Worm (Caenorhabditis elegans) whole organism, young adult: ENCODE data around the gene srw-115.
"Not testable (repeated sequence)": the region's sequence is repeated elsewhere in the genome, so short reads cannot be mapped to it uniquely, and the experiment has no call there.

Source experiments
- C06A6.2 ChIP-seq: fragments of 200-800 bp; sonication (Bioruptor generic); conservative IDR thresholded peaks from 2 replicates; pipeline ENCODE4 v1.3.6; 2022; ENCODE audit warnings: missing genetic modification characterization, missing compliant biosample characterization
- F37B4.10 ChIP-seq: fragments of 200-800 bp; sonication (Bioruptor generic); IDR thresholded peaks from 2 replicates; pipeline ENCODE4 v1.3.6; 2022; ENCODE audit warnings: missing genetic modification characterization, missing compliant biosample characterization
- K11D2.4 ChIP-seq: fragments of 200-800 bp; sonication (Bioruptor generic); IDR thresholded peaks from 2 replicates; pipeline ENCODE4 v1.3.6; 2022; ENCODE audit warnings: missing genetic modification reagents, missing genetic modification characterization, missing compliant biosample characterization
- Y95B8A.8 ChIP-seq: fragments of 200-800 bp; sonication (Bioruptor generic); IDR thresholded peaks from 2 replicates; pipeline ENCODE4 v1.3.6; 2022; ENCODE audit warnings: missing genetic modification reagents, missing genetic modification characterization, missing compliant biosample characterization
- bed-2 ChIP-seq: fragments of 200-800 bp; sonication (Bioruptor generic); IDR thresholded peaks from 2 replicates; pipeline ENCODE4 v1.3.6; 2022; ENCODE audit warnings: missing genetic modification reagents, missing genetic modification characterization, missing compliant biosample characterization
- cebp-1 ChIP-seq, 2 experiments: fragments of 200-800 bp in 1 of 2; sonication (Bioruptor generic) in 1 of 2; sonication (generic microtip) in 1 of 2; IDR thresholded peaks in 1 of 2; optimal IDR thresholded peaks in 1 of 2; 2 replicates each; pipeline versions ENCODE4 v1.3.6 to Lab custom; 2017 to 2022; ENCODE audit warnings: missing compliant biosample characterization in 2 of 2, missing genetic modification characterization in 2 of 2, mild to moderate bottlenecking in 1 of 2, missing genetic modification reagents in 1 of 2, moderate library complexity in 1 of 2
- ceh-27 ChIP-seq: fragments of 200-800 bp; sonication (Bioruptor generic); optimal IDR thresholded peaks from 2 replicates; lab custom pipeline; 2018; ENCODE audit warnings: mild to moderate bottlenecking, missing genetic modification characterization, moderate library complexity, missing compliant biosample characterization
- ceh-58 ChIP-seq: fragments of 200-800 bp; sonication (Bioruptor generic); IDR thresholded peaks from 2 replicates; pipeline ENCODE4 v1.3.6; 2022; ENCODE audit warnings: missing genetic modification characterization, missing compliant biosample characterization
- ceh-79 ChIP-seq: sonication (generic microtip); optimal IDR thresholded peaks from 2 replicates; lab custom pipeline; 2017; ENCODE audit warnings: mild to moderate bottlenecking, missing genetic modification characterization, missing compliant biosample characterization
- hrde-1 ChIP-seq: sonication (generic microtip); optimal IDR thresholded peaks from 2 replicates; lab custom pipeline; 2016; ENCODE audit warnings: missing genetic modification characterization, mild to moderate bottlenecking, missing compliant biosample characterization, moderate library complexity, missing genotype, missing genetic modification reagents, borderline replicate concordance
- lir-1 ChIP-seq: fragments of 200-800 bp; sonication (Bioruptor generic); conservative IDR thresholded peaks from 2 replicates; pipeline ENCODE4 v1.3.6; 2022; ENCODE audit warnings: missing genetic modification reagents, missing genetic modification characterization, missing compliant biosample characterization
- madf-10 ChIP-seq: sonication (generic microtip); optimal IDR thresholded peaks from 2 replicates; lab custom pipeline; 2016; ENCODE audit warnings: mild to moderate bottlenecking, missing genetic modification characterization, missing compliant biosample characterization
- madf-8 ChIP-seq: fragments of 200-800 bp; sonication (Bioruptor generic); conservative IDR thresholded peaks from 2 replicates; pipeline ENCODE4 v1.3.6; 2022; ENCODE audit warnings: missing genetic modification reagents, missing genetic modification characterization, missing compliant biosample characterization
- nhr-120 ChIP-seq: fragments of 200-800 bp; sonication (Bioruptor generic); IDR thresholded peaks from 2 replicates; pipeline ENCODE4 v1.3.6; 2022; ENCODE audit warnings: missing genetic modification characterization, missing compliant biosample characterization
- nhr-90 ChIP-seq: sonication (generic microtip); optimal IDR thresholded peaks from 2 replicates; lab custom pipeline; 2016; ENCODE audit warnings: missing genotype, mild to moderate bottlenecking, missing genetic modification characterization, missing compliant biosample characterization
- sptf-2 ChIP-seq: fragments of 200-800 bp; sonication (Bioruptor generic); optimal IDR thresholded peaks from 2 replicates; lab custom pipeline; 2018; ENCODE audit warnings: mild to moderate bottlenecking, missing genetic modification characterization, missing compliant biosample characterization
- ztf-25 ChIP-seq: fragments of 200-800 bp; sonication (Bioruptor generic); IDR thresholded peaks from 2 replicates; pipeline ENCODE4 v1.3.6; 2022; ENCODE audit warnings: missing genetic modification reagents, missing genetic modification characterization, missing compliant biosample characterization

srw-115 gene

ce11 chrV:2955342-2955741, 38.4 kb downstream of the srw-115 start, which contains the start of gene srh-248:
srh-248 (minus strand) TSS chrV:2955442.
- TF ChIP-seq sptf-2 (GFP tag; lab: Kevin White, UChicago); ztf-25 (GFP tag; lab: Robert Waterston, UW); lir-1: not testable (repeated sequence)

ce11 chrV:2952102-2952501, 41.6 kb downstream of the srw-115 start, which contains the start of gene srw-122:
srw-122 (minus strand) TSS chrV:2952202.
- not testable (repeated sequence) for TF ChIP-seq madf-8; ceh-58 (GFP tag; lab: Robert Waterston, UW); ceh-27 (GFP tag; lab: Kevin White, UChicago)
- TF ChIP-seq, all 124 proteins: peak for 0; not testable (repeated sequence) for 124

- no peak for TF ChIP-seq madf-10
Observed at ce11 chrV:2945602-2946001, 48.1 kb downstream of the srw-115 start, which contains the start of gene srh-87. srh-87 (minus strand) TSS chrV:2945702.

- TF ChIP-seq bed-2 (GFP tag; lab: Robert Waterston, UW) (no peak), hrde-1 (no peak), cebp-1 (GFP tag; IDR thresholded peaks at IDR 0.05; lab: Robert Waterston, UW) (no peak), cebp-1 (tag; optimal IDR thresholded peaks at IDR 0.05; lab: Kevin White, UChicago) (no peak), F37B4.10 (no peak), Y95B8A.8 (GFP tag; lab: Robert Waterston, UW) (no peak), nhr-90 (tag; lab: Kevin White, UChicago) (no peak), C06A6.2 (GFP tag; lab: Robert Waterston, UW) (no peak), madf-8 (no peak), K11D2.4 (GFP tag; lab: Robert Waterston, UW) (no peak), ceh-79 (tag; lab: Kevin White, UChicago) (no peak), nhr-120 (GFP tag; lab: Robert Waterston, UW) (no peak)
- TF ChIP-seq, all 124 proteins: peak for 0
Observed at ce11 chrV:2943859-2944258, 49.9 kb downstream of the srw-115 start, which contains the start of gene srw-137. srw-137 (minus strand) TSS chrV:2943959.
